Worm (Caenorhabditis elegans): ENCODE results near the gene fndc-1.

The fndc-1 gene

ce11 chrII:11240214-11240613 is 3.1 kb upstream of the fndc-1 start:
- TF ChIP-seq ets-7 (tag; optimal IDR thresholded peaks at IDR 0.05) (no peak), hmbx-1 (tag; optimal IDR thresholded peaks at IDR 0.05) (no peak), hmg-4 (GFP tag; optimal IDR thresholded peaks at IDR 0.05) (no peak), B0310.2 (tag; optimal IDR thresholded peaks at IDR 0.05) (no peak), aly-1 (tag; optimal IDR thresholded peaks at IDR 0.05) (no peak), hnd-1 (tag; optimal IDR thresholded peaks at IDR 0.05) (no peak), tra-4 (tag; optimal IDR thresholded peaks at IDR 0.05) (no peak), scrt-1 (GFP tag; IDR thresholded peaks at IDR 0.05) (no peak), sea-1 (GFP tag; conservative IDR thresholded peaks at IDR 0.05) (no peak), tbx-37 (GFP tag; conservative IDR thresholded peaks at IDR 0.05) (no peak), ceh-13 (GFP tag; optimal IDR thresholded peaks at IDR 0.05) (no peak), tbx-11 (GFP tag; IDR thresholded peaks at IDR 0.05) (no peak), F13C5.2 (tag; optimal IDR thresholded peaks at IDR 0.05) (no peak)

ce11 chrII:11238869-11239647 is 1.9 kb upstream of the fndc-1 start, which contains the start of the genes rpn-9 and T06D8.9:
TSS of gene rpn-9 (minus strand) at chrII:11238919.
TSS of gene T06D8.9 (plus strand) at chrII:11239597.
- no peak for TF ChIP-seq tra-4 (tag; optimal IDR thresholded peaks at IDR 0.05)
- no peak for TF ChIP-seq aly-1 (tag; optimal IDR thresholded peaks at IDR 0.05)
- no peak for TF ChIP-seq tbx-11 (GFP tag; IDR thresholded peaks at IDR 0.05)
- no peak for TF ChIP-seq tbx-37 (GFP tag; conservative IDR thresholded peaks at IDR 0.05)

ce11 chrII:11236274-11236673 is 851 bp downstream of the fndc-1 start, which contains the start of gene cchl-1:
TSS of gene cchl-1 (minus strand) at chrII:11236387.
- TF ChIP-seq pes-1 (GFP tag; IDR thresholded peaks at IDR 0.05) (no peak), tbx-37 (GFP tag; conservative IDR thresholded peaks at IDR 0.05) (no peak), F13C5.2 (tag; optimal IDR thresholded peaks at IDR 0.05) (no peak), hmg-4 (GFP tag; optimal IDR thresholded peaks at IDR 0.05) (no peak), ama-1 (optimal IDR thresholded peaks at IDR 0.05) (peak; percentile 2), B0310.2 (tag; optimal IDR thresholded peaks at IDR 0.05) (no peak)

ce11 chrII:11234751-11235150 is 2.4 kb downstream of the fndc-1 start, which contains the start of gene cox-15:
TSS of gene cox-15 (minus strand) at chrII:11234952.
- no peak for TF ChIP-seq tbx-11 (GFP tag; IDR thresholded peaks at IDR 0.05)
- TF ChIP-seq hmg-4 (GFP tag; optimal IDR thresholded peaks at IDR 0.05): no peak
- no peak for TF ChIP-seq aly-1 (tag; optimal IDR thresholded peaks at IDR 0.05)
- no peak for TF ChIP-seq hmbx-1 (tag; optimal IDR thresholded peaks at IDR 0.05)
- no peak for TF ChIP-seq tbx-37 (GFP tag; conservative IDR thresholded peaks at IDR 0.05)
- no peak for TF ChIP-seq sea-1 (GFP tag; conservative IDR thresholded peaks at IDR 0.05)
- no peak for TF ChIP-seq ceh-13 (GFP tag; optimal IDR thresholded peaks at IDR 0.05)
- no peak for TF ChIP-seq tra-4 (tag; optimal IDR thresholded peaks at IDR 0.05)
- TF ChIP-seq hnd-1 (tag; optimal IDR thresholded peaks at IDR 0.05): no peak
- TF ChIP-seq scrt-1 (GFP tag; IDR thresholded peaks at IDR 0.05): no peak
- no peak for TF ChIP-seq pes-1 (GFP tag; IDR thresholded peaks at IDR 0.05)
- no peak for TF ChIP-seq flt-1 (GFP tag; IDR thresholded peaks at IDR 0.05)

ce11 chrII:11226379-11226778 is 10.7 kb downstream of the fndc-1 start, which contains the start of gene T06D8.2:
TSS of gene T06D8.2 (plus strand) at chrII:11226679.
- TF ChIP-seq ama-1 (optimal IDR thresholded peaks at IDR 0.05) (no peak), F13C5.2 (tag; optimal IDR thresholded peaks at IDR 0.05) (no peak), tbx-37 (GFP tag; conservative IDR thresholded peaks at IDR 0.05) (no peak), B0310.2 (tag; optimal IDR thresholded peaks at IDR 0.05) (no peak), sea-1 (GFP tag; conservative IDR thresholded peaks at IDR 0.05) (no peak), pes-1 (GFP tag; IDR thresholded peaks at IDR 0.05) (no peak), flt-1 (GFP tag; IDR thresholded peaks at IDR 0.05) (no peak), ets-7 (tag; optimal IDR thresholded peaks at IDR 0.05) (no peak), tbx-11 (GFP tag; IDR thresholded peaks at IDR 0.05) (no peak), tra-4 (tag; optimal IDR thresholded peaks at IDR 0.05) (no peak), ceh-36 (tag; optimal IDR thresholded peaks at IDR 0.05) (no peak), hmg-4 (GFP tag; optimal IDR thresholded peaks at IDR 0.05) (no peak), hmbx-1 (tag; optimal IDR thresholded peaks at IDR 0.05) (no peak), aly-1 (tag; optimal IDR thresholded peaks at IDR 0.05) (no peak), ceh-13 (GFP tag; optimal IDR thresholded peaks at IDR 0.05) (no peak), scrt-1 (GFP tag; IDR thresholded peaks at IDR 0.05) (no peak), hnd-1 (tag; optimal IDR thresholded peaks at IDR 0.05) (no peak)

ce11 chrII:11224045-11224481 is 13.1 kb downstream of the fndc-1 start:
- TF ChIP-seq F13C5.2 (tag; optimal IDR thresholded peaks at IDR 0.05): peak; percentile 38
- no peak for TF ChIP-seq B0310.2 (tag; optimal IDR thresholded peaks at IDR 0.05)

ce11 chrII:11221771-11222355 is 15.3 kb downstream of the fndc-1 start, which contains the start of gene plpr-1:
TSS of gene plpr-1 (plus strand) at chrII:11222305.
- TF ChIP-seq aly-1 (tag; optimal IDR thresholded peaks at IDR 0.05) (no peak), F13C5.2 (tag; optimal IDR thresholded peaks at IDR 0.05) (no peak), hnd-1 (tag; optimal IDR thresholded peaks at IDR 0.05) (no peak), hmg-4 (GFP tag; optimal IDR thresholded peaks at IDR 0.05) (no peak), tbx-11 (GFP tag; IDR thresholded peaks at IDR 0.05) (no peak)

- no peak for TF ChIP-seq hmg-4 (GFP tag; optimal IDR thresholded peaks at IDR 0.05)
Observed at ce11 chrII:11205783-11206182, 31.3 kb downstream of the fndc-1 start.
